Worm (Caenorhabditis elegans): ENCODE measurements around the gene try-3.

DNA sequence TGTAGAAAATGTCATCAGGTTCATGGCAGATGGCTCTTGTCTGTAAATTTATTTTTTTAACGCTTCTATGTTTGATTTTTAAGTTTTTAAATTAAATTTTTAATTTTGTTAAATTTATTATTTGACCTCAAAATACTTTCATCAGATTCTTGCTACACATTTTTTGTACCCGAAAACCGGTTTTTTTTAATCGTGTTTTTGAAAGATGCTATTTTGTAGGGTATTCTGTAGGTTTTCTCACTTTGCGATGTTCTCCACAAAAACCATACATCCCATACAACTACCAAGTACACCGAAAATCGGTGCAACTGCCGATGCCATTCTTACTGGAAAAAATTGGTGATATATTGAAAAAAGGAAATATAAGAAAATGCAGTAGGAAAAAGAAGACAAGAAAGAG, 48.9 kb downstream of the try-3 start, which contains the start of gene nstp-2:
- TF ChIP-seq skn-1 (tag; optimal IDR thresholded peaks at IDR 0.05) (no peak), snpc-4 (tag; optimal IDR thresholded peaks at IDR 0.05) (no peak), zag-1 (tag; optimal IDR thresholded peaks at IDR 0.05) (no peak), elt-1 (tag; optimal IDR thresholded peaks at IDR 0.05) (no peak), mbf-1 (tag; optimal IDR thresholded peaks at IDR 0.05) (no peak), C34F6.9 (tag; optimal IDR thresholded peaks at IDR 0.05) (no peak)

All from whole organism, L2 larva.